Fruit fly (Drosophila melanogaster) whole organism, embryonic: ENCODE results near the gene Col4a1.

Experiments
- Antp ChIP-seq: fragments of 200-800 bp; sonication (Bioruptor generic); optimal IDR thresholded peaks from 3 replicates; lab custom pipeline; 2016; ENCODE audit warnings: missing biosample characterization, missing genetic modification characterization
- Atf6 ChIP-seq: fragments of 200-800 bp; sonication (Bioruptor generic); IDR thresholded peaks from 2 replicates; pipeline ENCODE4 v1.3.6; 2022; ENCODE audit warnings: missing biosample characterization, missing genetic modification characterization
- CG10543 ChIP-seq: fragments of 200-800 bp; sonication (Bioruptor generic); optimal IDR thresholded peaks from 3 replicates; lab custom pipeline; 2017; ENCODE audit warnings: missing biosample characterization, mild to moderate bottlenecking, missing genetic modification characterization, moderate library complexity
- CG12236 ChIP-seq: fragments of 200-800 bp; sonication (Bioruptor generic); optimal IDR thresholded peaks from 2 replicates; lab custom pipeline; 2016; ENCODE audit warnings: missing biosample characterization, missing genetic modification characterization
- CG12659 ChIP-seq: fragments of 200-800 bp; sonication (Bioruptor generic); optimal IDR thresholded peaks from 3 replicates; lab custom pipeline; 2017; ENCODE audit warnings: mild to moderate bottlenecking, missing biosample characterization, missing genetic modification reagents, missing genetic modification characterization
- CG13424 ChIP-seq: fragments of 200-800 bp; sonication (Bioruptor generic); optimal IDR thresholded peaks from 2 replicates; lab custom pipeline; 2019; ENCODE audit warnings: missing biosample characterization, mild to moderate bottlenecking, missing genetic modification characterization, moderate library complexity
- CG14014 ChIP-seq: fragments of 200-800 bp; sonication (Bioruptor generic); IDR thresholded peaks from 2 replicates; pipeline ENCODE4 v1.3.6; 2022; ENCODE audit warnings: missing biosample characterization, missing genetic modification characterization
- CG14860 ChIP-seq: fragments of 200-800 bp; sonication (Bioruptor generic); IDR thresholded peaks from 3 replicates; pipeline ENCODE4 v1.3.6; 2022; ENCODE audit warnings: missing biosample characterization, missing genetic modification characterization; ENCODE audit not compliant: partially characterized antibody
- CG15601 ChIP-seq: fragments of 200-800 bp; sonication (Bioruptor generic); optimal IDR thresholded peaks from 3 replicates; lab custom pipeline; 2019; ENCODE audit warnings: missing biosample characterization, mild to moderate bottlenecking, missing genetic modification characterization, moderate library complexity
- CG17912 ChIP-seq: fragments of 200-800 bp; sonication (Bioruptor generic); optimal IDR thresholded peaks from 2 replicates; lab custom pipeline; 2018; ENCODE audit warnings: missing biosample characterization, mild to moderate bottlenecking, missing genetic modification characterization
- CG1832 ChIP-seq: fragments of 200-800 bp; sonication (Bioruptor generic); optimal IDR thresholded peaks from 2 replicates; lab custom pipeline; 2017; ENCODE audit warnings: missing biosample characterization, mild to moderate bottlenecking, missing genetic modification characterization, inconsistent platforms
- CG2889 ChIP-seq: fragments of 200-800 bp; sonication (Bioruptor generic); IDR thresholded peaks from 3 replicates; pipeline ENCODE4 v1.3.6; 2022; ENCODE audit warnings: missing biosample characterization, missing genetic modification characterization
- CG30403 ChIP-seq: fragments of 200-800 bp; sonication (Bioruptor generic); optimal IDR thresholded peaks from 3 replicates; lab custom pipeline; 2016; ENCODE audit warnings: missing biosample characterization, missing genetic modification characterization
- CG3995 ChIP-seq: fragments of 200-800 bp; sonication (Bioruptor generic); optimal IDR thresholded peaks from 3 replicates; lab custom pipeline; 2016; ENCODE audit warnings: missing biosample characterization, missing genetic modification characterization
- CG4328 ChIP-seq: fragments of 200-800 bp; sonication (Bioruptor generic); optimal IDR thresholded peaks from 3 replicates; lab custom pipeline; 2017; ENCODE audit warnings: missing biosample characterization, missing genetic modification reagents, missing genetic modification characterization
- CG4707 ChIP-seq: fragments of 200-800 bp; sonication (Bioruptor generic); optimal IDR thresholded peaks from 2 replicates; lab custom pipeline; 2018; ENCODE audit warnings: missing biosample characterization, mild to moderate bottlenecking, missing genetic modification characterization, moderate library complexity
- CG5953 ChIP-seq: fragments of 200-800 bp; sonication (Bioruptor generic); IDR thresholded peaks from 2 replicates; pipeline ENCODE4 v1.3.6; 2022; ENCODE audit warnings: missing biosample characterization, missing genetic modification characterization
- CG9727 ChIP-seq: fragments of 200-800 bp; sonication (Bioruptor generic); optimal IDR thresholded peaks from 3 replicates; lab custom pipeline; 2017; ENCODE audit warnings: missing biosample characterization, mild to moderate bottlenecking, missing genetic modification characterization
- D19A ChIP-seq: fragments of 200-800 bp; optimal IDR thresholded peaks from 3 replicates; lab custom pipeline; 2019; ENCODE audit warnings: missing biosample characterization, mild to moderate bottlenecking, missing genetic modification characterization, moderate library complexity
- Deaf1 ChIP-seq: fragments of 200-800 bp; optimal IDR thresholded peaks from 3 replicates; lab custom pipeline; 2019; ENCODE audit warnings: missing biosample characterization, mild to moderate bottlenecking, missing genetic modification characterization, moderate library complexity
- HLHmδ ChIP-seq: fragments of 200-800 bp; sonication (Bioruptor generic); optimal IDR thresholded peaks from 2 replicates; lab custom pipeline; 2018; ENCODE audit warnings: missing biosample characterization, mild to moderate bottlenecking, missing genetic modification characterization, moderate library complexity
- Hey ChIP-seq: fragments of 200-800 bp; sonication (Bioruptor generic); optimal IDR thresholded peaks from 3 replicates; lab custom pipeline; 2018; ENCODE audit warnings: missing biosample characterization, mild to moderate bottlenecking, missing genetic modification characterization
- Hmx ChIP-seq: fragments of 200-800 bp; sonication (Bioruptor generic); optimal IDR thresholded peaks from 2 replicates; lab custom pipeline; 2016; ENCODE audit warnings: missing biosample characterization, missing genetic modification characterization
- Lpt ChIP-seq: fragments of >200 bp; optimal IDR thresholded peaks from 2 replicates; lab custom pipeline; 2018; ENCODE audit warnings: missing biosample characterization, missing genetic modification characterization
- NFAT ChIP-seq: fragments of 200-800 bp; sonication (Bioruptor generic); IDR thresholded peaks from 2 replicates; pipeline ENCODE4 v1.3.6; 2022; ENCODE audit warnings: missing biosample characterization, missing genetic modification characterization
- NfI ChIP-seq: fragments of 200-800 bp; sonication (Bioruptor generic); optimal IDR thresholded peaks from 3 replicates; lab custom pipeline; 2018; ENCODE audit warnings: missing biosample characterization, mild to moderate bottlenecking, missing genetic modification characterization, moderate library complexity
- Poxn ChIP-seq: fragments of 200-800 bp; sonication (Bioruptor generic); IDR thresholded peaks from 2 replicates; pipeline ENCODE4 v1.3.6; 2022; ENCODE audit warnings: missing biosample characterization, missing genetic modification characterization
- Spps ChIP-seq: fragments of 200-800 bp; sonication (Bioruptor generic); optimal IDR thresholded peaks from 2 replicates; lab custom pipeline; 2018; ENCODE audit warnings: missing biosample characterization, mild to moderate bottlenecking, missing genetic modification characterization
- Tbp ChIP-seq: fragments of >200 bp; optimal IDR thresholded peaks from 2 replicates; lab custom pipeline; 2018; ENCODE audit warnings: missing biosample characterization, missing genetic modification characterization
- YL-1 ChIP-seq: fragments of 200-800 bp; sonication (Bioruptor generic); optimal IDR thresholded peaks from 3 replicates; lab custom pipeline; 2017; ENCODE audit warnings: missing biosample characterization, mild to moderate bottlenecking, missing genetic modification characterization
- al ChIP-seq: fragments of 200-800 bp; sonication (Bioruptor generic); IDR thresholded peaks from 2 replicates; pipeline ENCODE4 v1.3.6; 2022; ENCODE audit warnings: missing biosample characterization, missing genetic modification characterization
- ara ChIP-seq: fragments of 200-800 bp; sonication (Bioruptor generic); IDR thresholded peaks from 2 replicates; pipeline ENCODE4 v1.3.6; 2022; ENCODE audit warnings: missing biosample characterization, missing genetic modification characterization
- ash1 ChIP-seq: fragments of 200-800 bp; sonication (Bioruptor generic); optimal IDR thresholded peaks from 2 replicates; lab custom pipeline; 2018; ENCODE audit warnings: missing biosample characterization, mild to moderate bottlenecking, missing genetic modification characterization
- da ChIP-seq: fragments of 200-800 bp; sonication (Bioruptor generic); optimal IDR thresholded peaks from 2 replicates; lab custom pipeline; 2016; ENCODE audit warnings: missing biosample characterization, missing genetic modification characterization
- exex ChIP-seq: fragments of 200-800 bp; sonication (Bioruptor generic); optimal IDR thresholded peaks from 4 replicates; lab custom pipeline; 2018; ENCODE audit warnings: missing biosample characterization, mild to moderate bottlenecking, missing genetic modification characterization, moderate library complexity
- gt ChIP-seq: fragments of 200-800 bp; sonication (Bioruptor generic); IDR thresholded peaks from 2 replicates; pipeline ENCODE4 v1.3.6; 2022; ENCODE audit warnings: missing biosample characterization, missing genetic modification characterization
- inv ChIP-seq: fragments of 200-800 bp; sonication (Bioruptor generic); IDR thresholded peaks from 2 replicates; pipeline ENCODE4 v1.3.6; 2022; ENCODE audit warnings: missing biosample characterization, missing genetic modification characterization; ENCODE audit not compliant: partially characterized antibody
- lbe ChIP-seq: fragments of 200-800 bp; sonication (Bioruptor generic); optimal IDR thresholded peaks from 2 replicates; lab custom pipeline; 2016; ENCODE audit warnings: missing biosample characterization, mild to moderate bottlenecking, missing genetic modification characterization
- maf-S ChIP-seq: fragments of 200-800 bp; sonication (Bioruptor generic); optimal IDR thresholded peaks from 2 replicates; lab custom pipeline; 2016; ENCODE audit warnings: missing biosample characterization, missing genetic modification characterization
- oc ChIP-seq: fragments of 200-800 bp; sonication (Bioruptor generic); optimal IDR thresholded peaks from 2 replicates; lab custom pipeline; 2018; ENCODE audit warnings: missing biosample characterization, mild to moderate bottlenecking, missing genetic modification characterization, moderate library complexity
- org-1 ChIP-seq: fragments of 200-800 bp; sonication (Bioruptor generic); optimal IDR thresholded peaks from 2 replicates; lab custom pipeline; 2017; ENCODE audit warnings: missing biosample characterization, missing genetic modification characterization
- pros ChIP-seq: fragments of 200-800 bp; sonication (Bioruptor generic); optimal IDR thresholded peaks from 3 replicates; lab custom pipeline; 2019; ENCODE audit warnings: missing biosample characterization, mild to moderate bottlenecking, missing genetic modification characterization, moderate library complexity
- psq ChIP-seq: fragments of 200-800 bp; sonication (Bioruptor generic); optimal IDR thresholded peaks from 2 replicates; lab custom pipeline; 2017; ENCODE audit warnings: missing biosample characterization, missing genetic modification characterization
- scrt ChIP-seq: fragments of 200-800 bp; sonication (Bioruptor generic); optimal IDR thresholded peaks from 2 replicates; lab custom pipeline; 2018; ENCODE audit warnings: missing biosample characterization, mild to moderate bottlenecking, missing genetic modification characterization, moderate library complexity
- sd ChIP-seq: fragments of 200-800 bp; sonication (Bioruptor generic); optimal IDR thresholded peaks from 3 replicates; lab custom pipeline; 2018; ENCODE audit warnings: missing biosample characterization, mild to moderate bottlenecking, missing genetic modification characterization, moderate library complexity
- toy ChIP-seq: fragments of 200-800 bp; sonication (Bioruptor generic); IDR thresholded peaks from 2 replicates; pipeline ENCODE4 v1.3.6; 2022; ENCODE audit warnings: missing biosample characterization, missing genetic modification characterization
- vnd ChIP-seq: fragments of 200-800 bp; sonication (Bioruptor generic); IDR thresholded peaks from 3 replicates; pipeline ENCODE4 v1.3.6; 2022; ENCODE audit warnings: missing biosample characterization, missing genetic modification characterization; ENCODE audit not compliant: partially characterized antibody
- wek ChIP-seq: fragments of 200-800 bp; sonication (Bioruptor generic); optimal IDR thresholded peaks from 3 replicates; lab custom pipeline; 2018; ENCODE audit warnings: missing biosample characterization, mild to moderate bottlenecking, missing genetic modification characterization, moderate library complexity
- z ChIP-seq: fragments of 200-800 bp; sonication (Bioruptor generic); IDR thresholded peaks from 3 replicates; pipeline ENCODE4 v1.3.6; 2022; ENCODE audit warnings: missing biosample characterization, missing genetic modification characterization

Gene Col4a1

dm6 chr2L:4997401-4998259 lies 31.8 kb upstream of the Col4a1 start (continued):
- TF ChIP-seq psq (GFP tag; lab: Kevin White, UChicago) (peak; percentile 95), CG12236 (GFP tag; lab: Kevin White, UChicago) (peak; percentile 98), CG13424 (tag; lab: Kevin White, UChicago) (peak; percentile 99), CG9727 (GFP tag; lab: Kevin White, UChicago) (peak; percentile 98), Antp (GFP tag; lab: Kevin White, UChicago) (peak; percentile 99), ara (peak; percentile 99), CG1832 (GFP tag; lab: Kevin White, UChicago) (peak; percentile 95), CG30403 (GFP tag; lab: Kevin White, UChicago) (peak; percentile 99), CG17912 (peak; percentile 96), lbe (GFP tag; lab: Kevin White, UChicago) (peak; percentile 98), CG4707 (GFP tag; lab: Kevin White, UChicago) (peak; percentile 100), inv (GFP tag; lab: Robert Waterston, UW) (peak; percentile 62), D19A (tag; lab: Kevin White, UChicago) (peak; percentile 97), sd (tag; lab: Kevin White, UChicago) (peak; percentile 92), HLHmδ (GFP tag; lab: Kevin White, UChicago) (peak; percentile 12), CG14014 (GFP tag; lab: Robert Waterston, UW) (peak; percentile 99), z (peak; percentile 84), Tbp (GFP tag; lab: Kevin White, UChicago) (no peak), Spps (tag; lab: Kevin White, UChicago) (peak; percentile 98), vnd (peak; percentile 73), da (GFP tag; lab: Kevin White, UChicago) (peak; percentile 99), scrt (GFP tag; lab: Kevin White, UChicago) (peak; percentile 95), CG3995 (GFP tag; lab: Kevin White, UChicago) (peak; percentile 82), wek (peak; percentile 96), org-1 (peak; percentile 98), exex (tag; lab: Kevin White, UChicago) (peak; percentile 88), CG4328 (GFP tag; lab: Kevin White, UChicago) (peak; percentile 98), CG10543 (GFP tag; lab: Kevin White, UChicago) (peak; percentile 98), YL-1 (GFP tag; lab: Kevin White, UChicago) (peak; percentile 97), CG12659 (GFP tag; lab: Kevin White, UChicago) (peak; percentile 99), Poxn (GFP tag; lab: Robert Waterston, UW) (peak; percentile 96), CG15601 (tag; lab: Kevin White, UChicago) (peak; percentile 98), Lpt (GFP tag; lab: Kevin White, UChicago) (no peak), oc (tag; lab: Kevin White, UChicago) (peak; percentile 99), gt (GFP tag; lab: Robert Waterston, UW) (peak; percentile 98), Deaf1 (tag; lab: Kevin White, UChicago) (peak; percentile 98), maf-S (GFP tag; lab: Kevin White, UChicago) (peak; percentile 99), NFAT (peak; percentile 99), ash1 (GFP tag; lab: Kevin White, UChicago) (peak; percentile 93), CG2889 (GFP tag; lab: Robert Waterston, UW) (peak; percentile 99), Hmx (GFP tag; lab: Kevin White, UChicago) (peak; percentile 96), CG14860 (GFP tag; lab: Robert Waterston, UW) (peak; percentile 65), NfI (peak; percentile 99), pros (peak; percentile 79), toy (GFP tag; lab: Robert Waterston, UW) (peak; percentile 95), Atf6 (peak; percentile 99), Hey (tag; lab: Kevin White, UChicago) (peak; percentile 87), al (GFP tag; lab: Robert Waterston, UW) (peak; percentile 99), CG5953 (peak; percentile 99)
